Worm (Caenorhabditis elegans): ENCODE data around the gene drr-2.

ce11 chrIII:13614751-13615150, 28.6 kb downstream of the drr-2 start:
- TF ChIP-seq ama-1 (optimal IDR thresholded peaks at IDR 0.05), result no peak
- TF ChIP-seq hnd-1 (tag; optimal IDR thresholded peaks at IDR 0.05), result no peak
- TF ChIP-seq aly-1 (tag; optimal IDR thresholded peaks at IDR 0.05), result no peak
- TF ChIP-seq tbx-11 (GFP tag; IDR thresholded peaks at IDR 0.05), result no peak
